Worm (Caenorhabditis elegans) whole organism, L2 larva: Measurements from ENCODE around the gene melo-3.
A peak's percentile ranks its signal among the peaks of the same experiment; 100 is the strongest.

Source experiments
- alr-1 ChIP-seq: fragments of 150-350 bp; optimal IDR thresholded peaks from 2 replicates; lab custom pipeline; 2014; ENCODE audit warnings: missing biosample characterization, missing genetic modification characterization
- crh-2 ChIP-seq: sonication (generic microtip); optimal IDR thresholded peaks from 2 replicates; lab custom pipeline; 2017; ENCODE audit warnings: missing biosample characterization, missing genetic modification characterization
- egl-27 ChIP-seq: sonication (generic microtip); optimal IDR thresholded peaks from 3 replicates; lab custom pipeline; 2017; ENCODE audit warnings: missing biosample characterization, missing genetic modification reagents, missing genetic modification characterization
- fos-1 ChIP-seq: fragments of 150-350 bp; optimal IDR thresholded peaks from 2 replicates; lab custom pipeline; 2014; ENCODE audit warnings: missing biosample characterization, missing genetic modification characterization
- nhr-11 ChIP-seq: fragments of 150-350 bp; optimal IDR thresholded peaks from 2 replicates; lab custom pipeline; 2014; ENCODE audit warnings: missing biosample characterization, missing genetic modification characterization
- nhr-237 ChIP-seq: fragments of 150-350 bp; optimal IDR thresholded peaks from 2 replicates; lab custom pipeline; 2014; ENCODE audit warnings: missing biosample characterization, missing genetic modification characterization
- sma-3 ChIP-seq: sonication (generic microtip); optimal IDR thresholded peaks from 2 replicates; lab custom pipeline; 2016; ENCODE audit warnings: missing genetic modification reagents, missing genetic modification characterization, missing compliant biosample characterization
- ztf-11 ChIP-seq: sonication (generic microtip); optimal IDR thresholded peaks from 2 replicates; lab custom pipeline; 2017; ENCODE audit warnings: missing biosample characterization, missing genetic modification characterization
- ztf-4 ChIP-seq: fragments of 150-350 bp; optimal IDR thresholded peaks from 2 replicates; lab custom pipeline; 2014; ENCODE audit warnings: missing biosample characterization, missing genetic modification characterization

- no peak for TF ChIP-seq nhr-237 (tag; lab: Kevin White, UChicago)
- TF ChIP-seq sma-3 (GFP tag; lab: Kevin White, UChicago): no peak
- no peak for TF ChIP-seq egl-27 (tag; lab: Kevin White, UChicago)
- peak; percentile 3 for TF ChIP-seq crh-2
- TF ChIP-seq ztf-4: no peak
- TF ChIP-seq ztf-11: no peak
- TF ChIP-seq nhr-11: no peak
- TF ChIP-seq alr-1 (tag; lab: Kevin White, UChicago): no peak
- TF ChIP-seq fos-1 (tag; lab: Kevin White, UChicago): no peak
Measured at ce11 chrV:15083659-15084058, 47.0 kb upstream of the melo-3 start.
